Fruit fly (Drosophila melanogaster) whole organism, embryonic: Measurements from ENCODE around the gene GstO2.

Source experiments
- BtbVII ChIP-seq: fragments of 200-800 bp; sonication (Bioruptor generic); optimal IDR thresholded peaks from 3 replicates; lab custom pipeline; 2017; ENCODE audit warnings: missing biosample characterization, mild to moderate bottlenecking, missing genetic modification characterization
- CG10147 ChIP-seq: fragments of 200-800 bp; sonication (Bioruptor generic); optimal IDR thresholded peaks from 2 replicates; lab custom pipeline; 2019; ENCODE audit warnings: missing biosample characterization, mild to moderate bottlenecking, missing genetic modification characterization, moderate library complexity
- CG10462 ChIP-seq: fragments of 200-800 bp; sonication (Bioruptor generic); optimal IDR thresholded peaks from 2 replicates; lab custom pipeline; 2016; ENCODE audit warnings: missing biosample characterization, missing genetic modification characterization
- CG15011 ChIP-seq: fragments of 200-800 bp; sonication (Bioruptor generic); optimal IDR thresholded peaks from 3 replicates; lab custom pipeline; 2018; ENCODE audit warnings: missing biosample characterization, mild to moderate bottlenecking, missing genetic modification characterization
- CG2202 ChIP-seq: fragments of 200-800 bp; sonication (Bioruptor generic); optimal IDR thresholded peaks from 2 replicates; lab custom pipeline; 2018; ENCODE audit warnings: missing biosample characterization, mild to moderate bottlenecking, missing genetic modification characterization
- CG30020 ChIP-seq: fragments of 200-800 bp; optimal IDR thresholded peaks from 2 replicates; lab custom pipeline; 2019; ENCODE audit warnings: missing biosample characterization, mild to moderate bottlenecking, missing genetic modification characterization, moderate library complexity
- CG31365 ChIP-seq: fragments of 200-800 bp; sonication (Bioruptor generic); optimal IDR thresholded peaks from 2 replicates; lab custom pipeline; 2018; ENCODE audit warnings: missing biosample characterization, mild to moderate bottlenecking, missing genetic modification characterization
- CG3847 ChIP-seq: fragments of 200-800 bp; sonication (Bioruptor generic); IDR thresholded peaks from 2 replicates; pipeline ENCODE4 v1.3.6; 2022; ENCODE audit warnings: missing biosample characterization, missing genetic modification characterization
- CG4617 ChIP-seq: fragments of 200-800 bp; sonication (Bioruptor generic); optimal IDR thresholded peaks from 3 replicates; lab custom pipeline; 2016; ENCODE audit warnings: missing biosample characterization, missing genetic modification characterization, borderline replicate concordance
- CG4730 ChIP-seq: fragments of 200-800 bp; sonication (Bioruptor generic); IDR thresholded peaks from 2 replicates; pipeline ENCODE4 v1.3.6; 2022; ENCODE audit warnings: missing biosample characterization, missing genetic modification characterization
- CG4854 ChIP-seq: fragments of 200-800 bp; sonication (Bioruptor generic); optimal IDR thresholded peaks from 2 replicates; lab custom pipeline; 2016; ENCODE audit warnings: missing biosample characterization, missing genetic modification characterization, inconsistent platforms
- CG6813 ChIP-seq: fragments of 200-800 bp; sonication (Bioruptor generic); optimal IDR thresholded peaks from 2 replicates; lab custom pipeline; 2017; ENCODE audit warnings: missing biosample characterization, missing genetic modification characterization, mild to moderate bottlenecking, moderate library complexity, missing genetic modification reagents
- CG8359 ChIP-seq: fragments of 200-800 bp; sonication (Bioruptor generic); optimal IDR thresholded peaks from 2 replicates; lab custom pipeline; 2017; ENCODE audit warnings: missing biosample characterization, mild to moderate bottlenecking, missing genetic modification characterization, borderline replicate concordance
- CG8478 ChIP-seq: fragments of >200 bp; optimal IDR thresholded peaks from 2 replicates; lab custom pipeline; 2018
- CG9609 ChIP-seq: fragments of 200-800 bp; sonication (Bioruptor generic); optimal IDR thresholded peaks from 3 replicates; lab custom pipeline; 2016; ENCODE audit warnings: missing biosample characterization, missing genetic modification characterization
- CG9817 ChIP-seq: fragments of 200-800 bp; sonication (Bioruptor generic); optimal IDR thresholded peaks from 2 replicates; lab custom pipeline; 2018; ENCODE audit warnings: missing biosample characterization, mild to moderate bottlenecking, missing genetic modification characterization, moderate library complexity
- Dfd ChIP-seq, 2 experiments: fragments of >200 bp; optimal IDR thresholded peaks; 2 replicates each; lab custom pipeline; 2017; ENCODE audit warnings: missing biosample characterization in 2 of 2, missing genetic modification characterization in 2 of 2
- E2f2 ChIP-seq: fragments of 200-800 bp; sonication (Bioruptor generic); IDR thresholded peaks from 2 replicates; pipeline ENCODE4 v1.3.6; 2022; ENCODE audit warnings: missing biosample characterization, missing genetic modification characterization
- Gsc ChIP-seq: fragments of 200-800 bp; sonication (Bioruptor generic); IDR thresholded peaks from 2 replicates; pipeline ENCODE4 v1.3.6; 2022; ENCODE audit warnings: missing biosample characterization, missing genetic modification characterization
- HLHmδ ChIP-seq: fragments of 200-800 bp; sonication (Bioruptor generic); optimal IDR thresholded peaks from 2 replicates; lab custom pipeline; 2018; ENCODE audit warnings: missing biosample characterization, mild to moderate bottlenecking, missing genetic modification characterization, moderate library complexity
- Hmr ChIP-seq: fragments of 200-800 bp; sonication (Bioruptor generic); optimal IDR thresholded peaks from 3 replicates; lab custom pipeline; 2017; ENCODE audit warnings: mild to moderate bottlenecking, missing biosample characterization, missing genetic modification reagents, missing genetic modification characterization
- NFAT ChIP-seq: fragments of 200-800 bp; sonication (Bioruptor generic); IDR thresholded peaks from 2 replicates; pipeline ENCODE4 v1.3.6; 2022; ENCODE audit warnings: missing biosample characterization, missing genetic modification characterization
- Ptx1 ChIP-seq: fragments of 200-800 bp; sonication (Bioruptor generic); IDR thresholded peaks from 2 replicates; pipeline ENCODE4 v1.3.6; 2022; ENCODE audit warnings: missing biosample characterization, missing genetic modification characterization
- Sox100B ChIP-seq: fragments of 200-800 bp; sonication (Bioruptor generic); optimal IDR thresholded peaks from 3 replicates; lab custom pipeline; 2018; ENCODE audit warnings: missing biosample characterization, mild to moderate bottlenecking, missing genetic modification characterization
- Taf1 ChIP-seq: fragments of 200-800 bp; sonication (Bioruptor generic); IDR thresholded peaks from 2 replicates; pipeline ENCODE4 v1.3.6; 2022; ENCODE audit warnings: missing biosample characterization, missing genetic modification characterization
- amos ChIP-seq: fragments of 200-800 bp; sonication (Bioruptor generic); IDR thresholded peaks from 2 replicates; pipeline ENCODE4 v1.3.6; 2022; ENCODE audit warnings: missing biosample characterization, missing genetic modification characterization; ENCODE audit not compliant: partially characterized antibody
- ara ChIP-seq: fragments of 200-800 bp; sonication (Bioruptor generic); IDR thresholded peaks from 2 replicates; pipeline ENCODE4 v1.3.6; 2022; ENCODE audit warnings: missing biosample characterization, missing genetic modification characterization
- cas ChIP-seq: fragments of 200-800 bp; sonication (Bioruptor generic); IDR thresholded peaks from 2 replicates; pipeline ENCODE4 v1.3.6; 2022; ENCODE audit warnings: missing biosample characterization, missing genetic modification characterization
- caup ChIP-seq: fragments of 200-800 bp; sonication (Bioruptor generic); optimal IDR thresholded peaks from 3 replicates; lab custom pipeline; 2017; ENCODE audit warnings: missing biosample characterization, mild to moderate bottlenecking, missing genetic modification characterization, moderate library complexity; ENCODE audit not compliant: severe bottlenecking
- chm ChIP-seq: fragments of 200-800 bp; sonication (Bioruptor generic); IDR thresholded peaks from 2 replicates; pipeline ENCODE4 v1.3.6; 2022; ENCODE audit warnings: missing biosample characterization, missing genetic modification characterization
- da ChIP-seq: fragments of 200-800 bp; sonication (Bioruptor generic); optimal IDR thresholded peaks from 2 replicates; lab custom pipeline; 2016; ENCODE audit warnings: missing biosample characterization, missing genetic modification characterization
- dm ChIP-seq: fragments of 200-800 bp; sonication (Bioruptor generic); optimal IDR thresholded peaks from 3 replicates; lab custom pipeline; 2016; ENCODE audit warnings: missing biosample characterization, missing genetic modification characterization
- fd96Cb ChIP-seq: fragments of 200-800 bp; sonication (Bioruptor generic); optimal IDR thresholded peaks from 2 replicates; lab custom pipeline; 2018; ENCODE audit warnings: missing biosample characterization, mild to moderate bottlenecking, missing genetic modification characterization, moderate library complexity
- gcm ChIP-seq: fragments of 200-800 bp; sonication (Bioruptor generic); optimal IDR thresholded peaks from 2 replicates; lab custom pipeline; 2019; ENCODE audit warnings: missing biosample characterization, mild to moderate bottlenecking, missing genetic modification characterization, moderate library complexity
- gcm2 ChIP-seq: fragments of 200-800 bp; sonication (Bioruptor generic); optimal IDR thresholded peaks from 2 replicates; lab custom pipeline; 2016; ENCODE audit warnings: missing biosample characterization, missing genetic modification characterization
- grau ChIP-seq: fragments of 200-800 bp; optimal IDR thresholded peaks from 3 replicates; lab custom pipeline; 2019; ENCODE audit warnings: missing biosample characterization, mild to moderate bottlenecking, missing genetic modification characterization, moderate library complexity
- gro ChIP-seq: fragments of 200-800 bp; sonication (Bioruptor generic); optimal IDR thresholded peaks from 2 replicates; lab custom pipeline; 2016; ENCODE audit warnings: missing biosample characterization, missing genetic modification characterization
- gt ChIP-seq: fragments of 200-800 bp; sonication (Bioruptor generic); IDR thresholded peaks from 2 replicates; pipeline ENCODE4 v1.3.6; 2022; ENCODE audit warnings: missing biosample characterization, missing genetic modification characterization
- her ChIP-seq: fragments of 200-800 bp; sonication (Bioruptor generic); optimal IDR thresholded peaks from 2 replicates; lab custom pipeline; 2016; ENCODE audit warnings: missing biosample characterization, missing genetic modification characterization
- insv ChIP-seq, 2 experiments: fragments of 200-800 bp; sonication (Bioruptor generic); optimal IDR thresholded peaks; 3 replicates each; lab custom pipeline; 2016 to 2018; ENCODE audit warnings: missing biosample characterization in 2 of 2, missing genetic modification characterization in 2 of 2
- lab ChIP-seq: fragments of 200-800 bp; sonication (Bioruptor generic); optimal IDR thresholded peaks from 3 replicates; lab custom pipeline; 2017; ENCODE audit warnings: missing biosample characterization, missing genetic modification characterization, mild to moderate bottlenecking, moderate library complexity, missing genetic modification reagents
- nmo ChIP-seq: fragments of 200-800 bp; sonication (Bioruptor generic); optimal IDR thresholded peaks from 2 replicates; lab custom pipeline; 2018; ENCODE audit warnings: missing biosample characterization, mild to moderate bottlenecking, missing genetic modification characterization, moderate library complexity
- p53 ChIP-seq: fragments of 200-800 bp; sonication (Bioruptor generic); optimal IDR thresholded peaks from 2 replicates; lab custom pipeline; 2016; ENCODE audit warnings: missing biosample characterization, missing genetic modification characterization
- prd ChIP-seq, 3 experiments: fragments of >200 bp in 2 of 3; fragments of 200-800 bp in 1 of 3; sonication (Bioruptor generic) in 1 of 3; optimal IDR thresholded peaks in 2 of 3; IDR thresholded peaks in 1 of 3; 2 replicates in 2 of 3; 3 replicates in 1 of 3; pipeline versions ENCODE4 v1.3.6 to Lab custom; 2017 to 2022; ENCODE audit warnings: missing biosample characterization in 1 of 3, missing genetic modification characterization in 1 of 3
- ranshi ChIP-seq: fragments of 200-800 bp; sonication (Bioruptor generic); IDR thresholded peaks from 2 replicates; pipeline ENCODE4 v1.3.6; 2022; ENCODE audit warnings: missing biosample characterization, missing genetic modification characterization
- tgo ChIP-seq: fragments of 200-800 bp; sonication (Bioruptor generic); IDR thresholded peaks from 3 replicates; pipeline ENCODE4 v1.3.6; 2022; ENCODE audit warnings: missing biosample characterization, missing genetic modification characterization
- tll ChIP-seq, 2 experiments: fragments of 200-800 bp in 1 of 2; fragments of >200 bp in 1 of 2; sonication (Bioruptor generic) in 1 of 2; optimal IDR thresholded peaks; 2 replicates each; lab custom pipeline; 2017 to 2019; ENCODE audit warnings: missing biosample characterization in 2 of 2, missing genetic modification characterization in 2 of 2, mild to moderate bottlenecking in 1 of 2, moderate library complexity in 1 of 2
- vvl ChIP-seq: fragments of 200-800 bp; sonication (Bioruptor generic); IDR thresholded peaks from 2 replicates; pipeline ENCODE4 v1.3.6; 2022; ENCODE audit warnings: missing biosample characterization, missing genetic modification characterization
- yki ChIP-seq: fragments of >200 bp; optimal IDR thresholded peaks from 3 replicates; lab custom pipeline; 2018

GstO2 gene

DNA sequence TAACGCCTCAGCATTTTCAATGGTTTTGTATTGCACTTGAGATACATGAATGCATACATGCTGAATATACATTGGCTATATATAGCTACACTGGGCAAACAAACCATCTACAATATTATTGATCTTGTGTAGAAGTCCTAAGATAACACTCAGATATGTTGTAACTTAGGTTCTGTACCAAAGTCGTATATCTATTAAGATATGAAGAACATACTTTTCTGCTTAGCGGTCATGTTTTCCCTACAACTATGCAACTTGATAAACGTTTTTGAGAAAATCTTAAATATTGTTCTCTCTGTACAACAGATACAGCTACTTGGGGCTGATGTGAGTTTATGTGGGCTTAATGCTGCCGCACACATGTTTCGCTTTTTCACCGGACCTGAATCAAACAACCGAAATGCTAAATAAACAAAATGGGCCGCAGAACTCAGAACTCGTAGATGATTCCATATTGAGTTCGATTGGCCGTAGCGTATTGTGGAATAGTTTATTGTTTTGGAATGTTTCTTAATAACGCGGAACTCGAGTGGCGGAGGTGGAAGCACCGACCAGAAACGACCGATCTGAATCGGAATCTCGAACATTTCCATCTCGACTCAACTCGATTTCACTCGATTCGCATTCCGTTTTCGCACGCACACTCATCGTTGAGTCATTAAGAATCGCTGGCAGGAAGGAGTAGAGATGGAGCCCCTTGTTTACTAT, 26.0 kb upstream of the GstO2 start:
- TF ChIP-seq tll (GFP tag; optimal IDR thresholded peaks at IDR 0.05; lab: Kevin White, UChicago) (no peak), Dfd (GFP tag; optimal IDR thresholded peaks at IDR 0.05; lab: Kevin White, UChicago) (no peak), CG4854 (GFP tag; lab: Kevin White, UChicago) (peak; percentile 23), CG9817 (tag; lab: Kevin White, UChicago) (peak; percentile 25), CG2202 (tag; lab: Kevin White, UChicago) (peak; percentile 53), vvl (peak; percentile 49; the same call in 1 of the 2 replicates), Ptx1 (GFP tag; lab: Robert Waterston, UW) (peak; percentile 62), prd (optimal IDR thresholded peaks at IDR 0.05; lab: Kevin White, UChicago) (no peak), prd (GFP tag; IDR thresholded peaks at IDR 0.05; lab: Robert Waterston, UW) (peak; percentile 62), CG31365 (tag; lab: Kevin White, UChicago) (no peak), p53 (no peak), CG3847 (GFP tag; lab: Robert Waterston, UW) (0 out of 2 replicates have a peak, but pooled peaks have one; percentile 6), HLHmδ (no peak), CG8478 (lab: Kevin White, UChicago) (no peak), Gsc (GFP tag; lab: Robert Waterston, UW) (no peak), insv (GFP tag; optimal IDR thresholded peaks at IDR 0.05; lab: Kevin White, UChicago) (no peak), gcm2 (GFP tag; lab: Kevin White, UChicago) (no peak), CG10462 (GFP tag; lab: Kevin White, UChicago) (peak; percentile 20), CG4617 (GFP tag; lab: Kevin White, UChicago) (no peak), CG10147 (GFP tag; lab: Kevin White, UChicago) (peak; percentile 15), CG9609 (GFP tag; lab: Kevin White, UChicago) (peak; percentile 40), NFAT (GFP tag; lab: Robert Waterston, UW) (no peak), CG8359 (GFP tag; lab: Kevin White, UChicago) (no peak), CG15011 (no peak), cas (no peak), amos (GFP tag; lab: Robert Waterston, UW) (no peak), lab (peak; percentile 61), Taf1 (GFP tag; lab: Robert Waterston, UW) (no peak), CG6813 (GFP tag; lab: Kevin White, UChicago) (peak; percentile 6), her (GFP tag; lab: Kevin White, UChicago) (no peak), fd96Cb (tag; lab: Kevin White, UChicago) (peak; percentile 53), dm (no peak), grau (tag; lab: Kevin White, UChicago) (peak; percentile 59), yki (lab: Kevin White, UChicago) (no peak), ara (peak; percentile 18; the same call in 1 of the 2 replicates), gt (GFP tag; lab: Robert Waterston, UW) (no peak), chm (GFP tag; lab: Robert Waterston, UW) (peak; percentile 56; the same call in 1 of the 2 replicates), CG30020 (tag; lab: Kevin White, UChicago) (peak; percentile 3), gcm (GFP tag; lab: Kevin White, UChicago) (peak; percentile 62), Sox100B (GFP tag; lab: Kevin White, UChicago) (peak; percentile 51), gro (GFP tag; lab: Kevin White, UChicago) (peak; percentile 50), da (no peak), Hmr (GFP tag; lab: Kevin White, UChicago) (peak; percentile 41), CG4730 (no peak), E2f2 (GFP tag; lab: Robert Waterston, UW) (peak; percentile 12; the same call in 1 of the 2 replicates), caup (GFP tag; lab: Kevin White, UChicago) (peak; percentile 28), tgo (GFP tag; lab: Robert Waterston, UW) (no peak), ranshi (no peak), nmo (peak; percentile 50), BtbVII (GFP tag; lab: Kevin White, UChicago) (peak; percentile 3)
